Worm (Caenorhabditis elegans) whole organism, L3 larva: Measurements from ENCODE around the gene C17F4.2.

ENCODE experiments used
- R02D3.7 ChIP-seq: fragments of 150-350 bp; optimal IDR thresholded peaks from 2 replicates; lab custom pipeline; 2014; ENCODE audit warnings: missing biosample characterization, missing genetic modification characterization
- ZK546.5 ChIP-seq: sonication (generic microtip); optimal IDR thresholded peaks from 2 replicates; lab custom pipeline; 2017; ENCODE audit warnings: missing biosample characterization, missing genetic modification characterization
- aly-2 ChIP-seq: fragments of 150-350 bp; optimal IDR thresholded peaks from 2 replicates; lab custom pipeline; 2014; ENCODE audit warnings: missing biosample characterization, missing genetic modification characterization
- ama-1 ChIP-seq: fragments of 150-350 bp; optimal IDR thresholded peaks from 2 replicates; lab custom pipeline; 2018
- ceh-16 ChIP-seq: sonication (generic microtip); optimal IDR thresholded peaks from 2 replicates; lab custom pipeline; 2017; ENCODE audit warnings: missing biosample characterization, missing genetic modification characterization
- ceh-28 ChIP-seq: fragments of 150-350 bp; optimal IDR thresholded peaks from 2 replicates; lab custom pipeline; 2014; ENCODE audit warnings: missing biosample characterization, missing genetic modification reagents, missing genetic modification characterization
- ceh-82 ChIP-seq: fragments of 150-350 bp; optimal IDR thresholded peaks from 2 replicates; lab custom pipeline; 2014; ENCODE audit warnings: missing biosample characterization, missing genetic modification characterization
- ceh-9 ChIP-seq: sonication (generic microtip); optimal IDR thresholded peaks from 2 replicates; lab custom pipeline; 2018; ENCODE audit warnings: missing biosample characterization, missing genetic modification characterization
- daf-12 ChIP-seq: fragments of 150-350 bp; optimal IDR thresholded peaks from 2 replicates; lab custom pipeline; 2014; ENCODE audit warnings: missing biosample characterization, missing genetic modification reagents, missing genetic modification characterization
- egl-5 ChIP-seq: fragments of 150-350 bp; optimal IDR thresholded peaks from 2 replicates; lab custom pipeline; 2017; ENCODE audit warnings: missing biosample characterization, missing genetic modification reagents, missing genetic modification characterization, inconsistent platforms
- elt-2 ChIP-seq: sonication (generic microtip); optimal IDR thresholded peaks from 2 replicates; lab custom pipeline; 2016; ENCODE audit warnings: missing genetic modification reagents, mild to moderate bottlenecking, missing genetic modification characterization, missing compliant biosample characterization
- elt-3 ChIP-seq, 3 experiments: fragments of 150-350 bp in 1 of 3; sonication (generic microtip) in 2 of 3; optimal IDR thresholded peaks; 2 replicates in 2 of 3; 4 replicates in 1 of 3; lab custom pipeline; 2014 to 2017; ENCODE audit warnings: missing biosample characterization in 3 of 3, missing genetic modification characterization in 3 of 3
- eor-1 ChIP-seq, 2 experiments: fragments of 150-350 bp; optimal IDR thresholded peaks; 2 replicates each; lab custom pipeline; 2014 to 2018; ENCODE audit warnings: missing biosample characterization in 2 of 2, missing genetic modification characterization in 2 of 2
- fkh-10 ChIP-seq: sonication (generic microtip); optimal IDR thresholded peaks from 2 replicates; lab custom pipeline; 2017; ENCODE audit warnings: missing biosample characterization, missing genetic modification reagents, missing genetic modification characterization
- fkh-2 ChIP-seq: fragments of 150-350 bp; optimal IDR thresholded peaks from 2 replicates; lab custom pipeline; 2014; ENCODE audit warnings: missing biosample characterization, missing genetic modification reagents, missing genetic modification characterization
- fos-1 ChIP-seq: fragments of 150-350 bp; optimal IDR thresholded peaks from 2 replicates; lab custom pipeline; 2014; ENCODE audit warnings: missing biosample characterization, missing genetic modification characterization
- jun-1 ChIP-seq: fragments of 150-350 bp; optimal IDR thresholded peaks from 2 replicates; lab custom pipeline; 2014; ENCODE audit warnings: missing biosample characterization, missing genetic modification reagents, missing genetic modification characterization
- lsy-12 ChIP-seq: sonication (generic microtip); optimal IDR thresholded peaks from 2 replicates; lab custom pipeline; 2016; ENCODE audit warnings: mild to moderate bottlenecking, missing genetic modification characterization, missing compliant biosample characterization
- mdl-1 ChIP-seq: fragments of 150-350 bp; optimal IDR thresholded peaks from 2 replicates; lab custom pipeline; 2014; ENCODE audit warnings: missing biosample characterization, missing genetic modification characterization
- nfya-1 ChIP-seq: sonication (generic microtip); optimal IDR thresholded peaks from 2 replicates; lab custom pipeline; 2017; ENCODE audit warnings: missing genetic modification characterization, mild to moderate bottlenecking, missing compliant biosample characterization, antibody characterized with exemption, moderate library complexity; ENCODE audit not compliant: insufficient read depth
- nhr-12 ChIP-seq: fragments of 150-350 bp; optimal IDR thresholded peaks from 2 replicates; lab custom pipeline; 2014; ENCODE audit warnings: missing biosample characterization, missing genetic modification characterization
- nhr-23 ChIP-seq: fragments of 150-350 bp; optimal IDR thresholded peaks from 2 replicates; lab custom pipeline; 2014; ENCODE audit warnings: missing biosample characterization, missing genetic modification reagents, missing genetic modification characterization
- nhr-25 ChIP-seq: sonication (generic microtip); optimal IDR thresholded peaks from 2 replicates; lab custom pipeline; 2017; ENCODE audit warnings: missing biosample characterization, missing genetic modification characterization
- nhr-28 ChIP-seq: fragments of 150-350 bp; optimal IDR thresholded peaks from 2 replicates; lab custom pipeline; 2014; ENCODE audit warnings: missing biosample characterization, missing genetic modification characterization
- nhr-43 ChIP-seq: sonication (generic microtip); optimal IDR thresholded peaks from 2 replicates; lab custom pipeline; 2016; ENCODE audit warnings: mild to moderate bottlenecking, missing genetic modification characterization, missing compliant biosample characterization; ENCODE audit not compliant: poor library complexity, severe bottlenecking
- nhr-67 ChIP-seq: fragments of 150-350 bp; optimal IDR thresholded peaks from 2 replicates; lab custom pipeline; 2014; ENCODE audit warnings: missing biosample characterization, missing genetic modification characterization
- nhr-76 ChIP-seq: fragments of 150-350 bp; sonication (generic microtip); optimal IDR thresholded peaks from 5 replicates; lab custom pipeline; 2014; ENCODE audit warnings: missing biosample characterization, missing genetic modification characterization
- nhr-77 ChIP-seq: fragments of 150-350 bp; optimal IDR thresholded peaks from 2 replicates; lab custom pipeline; 2014; ENCODE audit warnings: missing biosample characterization, missing genetic modification characterization
- pqm-1 ChIP-seq: fragments of 150-350 bp; optimal IDR thresholded peaks from 2 replicates; lab custom pipeline; 2017; ENCODE audit warnings: missing biosample characterization, missing genetic modification characterization, inconsistent platforms
- sea-2 ChIP-seq: fragments of 150-350 bp; sonication (generic microtip); optimal IDR thresholded peaks from 4 replicates; lab custom pipeline; 2014; ENCODE audit warnings: missing biosample characterization, missing genetic modification reagents, missing genetic modification characterization
- unc-39 ChIP-seq: sonication (generic microtip); optimal IDR thresholded peaks from 4 replicates; lab custom pipeline; 2017; ENCODE audit warnings: missing biosample characterization, missing genetic modification characterization
- zag-1 ChIP-seq: fragments of 150-350 bp; optimal IDR thresholded peaks from 2 replicates; lab custom pipeline; 2014; ENCODE audit warnings: missing biosample characterization, missing genetic modification characterization
- ztf-11 ChIP-seq: fragments of 150-350 bp; optimal IDR thresholded peaks from 2 replicates; lab custom pipeline; 2014; ENCODE audit warnings: missing biosample characterization, missing genetic modification characterization

The C17F4.2 gene

DNA sequence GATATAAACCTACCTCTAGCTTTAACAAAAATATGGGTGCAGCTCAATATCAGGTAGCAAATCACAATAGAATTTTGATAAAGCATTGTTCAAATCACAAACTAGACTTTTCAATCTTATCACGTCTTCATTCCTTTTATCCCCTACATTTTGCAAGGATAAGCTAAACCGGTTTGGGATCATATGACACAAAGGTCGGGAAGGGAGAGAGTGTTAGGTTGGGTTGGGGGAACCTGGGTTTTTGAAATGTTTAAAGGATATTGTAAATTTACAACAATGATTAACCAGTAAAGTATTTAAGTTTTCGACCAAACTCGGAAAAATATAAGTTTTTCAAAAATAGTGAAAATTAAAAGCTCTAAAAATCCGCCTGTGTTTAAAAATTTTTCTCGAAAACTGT lies 4.4 kb upstream of the C17F4.2 start, which contains the start of gene C17F4.12:
TSS of gene C17F4.12 (minus strand) at position 101 of the 400 bp plus-strand sequence.
- TF ChIP-seq nhr-25 (tag; lab: Kevin White, UChicago) (no peak), ceh-82 (tag; lab: Kevin White, UChicago) (no peak), ceh-16 (tag; lab: Kevin White, UChicago) (no peak), eor-1 (tag; optimal IDR thresholded peaks at IDR 0.05; lab: Kevin White, UChicago) (no peak), ztf-11 (tag; lab: Kevin White, UChicago) (no peak), ZK546.5 (no peak), jun-1 (tag; lab: Kevin White, UChicago) (no peak), elt-3 (tag; optimal IDR thresholded peaks at IDR 0.05; lab: Kevin White, UChicago) (no peak), lsy-12 (tag; lab: Kevin White, UChicago) (no peak), nhr-28 (tag; lab: Kevin White, UChicago) (no peak), nhr-77 (tag; lab: Kevin White, UChicago) (no peak), nhr-76 (tag; lab: Kevin White, UChicago) (no peak), mdl-1 (tag; lab: Kevin White, UChicago) (no peak)

DNA sequence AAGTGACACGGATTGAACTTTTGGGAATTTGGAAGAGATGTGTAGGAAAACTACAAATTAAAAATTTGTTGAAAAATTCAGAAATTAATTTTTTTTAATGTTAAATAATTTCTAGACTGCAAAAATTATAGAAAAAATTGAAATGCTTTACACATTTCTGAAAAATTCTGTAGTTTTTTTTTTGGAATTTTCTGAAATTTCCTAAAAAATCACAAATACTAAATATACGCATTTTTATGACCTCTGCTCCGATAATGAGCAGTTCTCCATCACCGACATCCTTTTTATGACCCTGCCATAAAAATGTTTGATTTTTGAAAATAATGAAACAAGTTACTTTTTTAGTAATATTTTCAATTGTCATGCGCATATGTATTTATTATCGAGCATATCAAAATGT lies 3.7 kb upstream of the C17F4.2 start:
- TF ChIP-seq nhr-12 (tag; lab: Kevin White, UChicago) (no peak), elt-2 (tag; lab: Kevin White, UChicago) (peak; percentile 50), fos-1 (tag; lab: Kevin White, UChicago) (peak; percentile 9), nhr-77 (tag; lab: Kevin White, UChicago) (peak; percentile 54)

DNA sequence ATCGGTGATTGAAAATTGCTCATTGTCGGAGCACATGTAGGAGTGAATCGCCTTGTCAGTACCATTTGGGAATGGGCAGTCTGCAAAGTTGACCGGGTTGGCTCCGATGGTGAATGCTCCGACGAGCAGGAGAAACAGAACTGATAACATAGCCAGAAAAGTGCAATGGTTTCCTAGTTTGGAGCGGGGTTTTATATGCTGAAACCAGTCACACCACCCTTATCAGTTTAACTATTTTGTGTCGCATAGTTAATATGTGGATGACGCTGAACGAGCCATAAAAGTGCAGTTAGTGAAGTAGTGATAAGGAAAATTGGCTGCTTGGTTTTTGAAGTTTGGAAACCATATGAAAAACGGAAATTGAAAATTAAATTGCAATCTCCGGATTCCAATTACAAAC lies 2.6 kb upstream of the C17F4.2 start, which contains the start of gene C17F4.7:
TSS of gene C17F4.7 (minus strand) at position 180 of the 400 bp plus-strand sequence.
- TF ChIP-seq jun-1 (tag; lab: Kevin White, UChicago) (peak; percentile 71), nhr-43 (tag; lab: Kevin White, UChicago) (no peak), pqm-1 (tag; lab: Kevin White, UChicago) (peak; percentile 96), elt-2 (tag; lab: Kevin White, UChicago) (peak; percentile 99)

DNA sequence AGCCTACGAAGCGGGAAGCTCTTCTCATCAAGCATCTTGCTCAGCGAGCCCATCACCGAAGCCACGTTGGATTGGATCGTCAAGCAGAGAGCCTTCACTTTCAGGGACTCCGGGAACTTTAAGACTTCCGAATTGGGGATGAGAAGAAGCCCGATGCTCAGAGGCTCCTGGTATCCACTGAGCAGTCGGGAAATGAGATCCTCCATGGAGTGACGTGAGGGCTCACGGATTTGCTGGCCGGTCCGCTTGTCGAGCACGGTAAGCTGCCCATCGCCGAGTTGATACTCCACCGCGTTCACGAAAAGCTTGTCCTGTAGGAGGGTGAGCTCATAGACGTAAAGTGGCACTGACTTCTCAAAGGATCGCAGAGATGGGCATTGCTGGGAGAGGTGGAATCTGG lies 912 bp upstream of the C17F4.2 start:
- TF ChIP-seq nhr-67 (tag; lab: Kevin White, UChicago) (no peak), nfya-1 (tag; lab: Kevin White, UChicago) (no peak), ama-1 (lab: Kevin White, UChicago) (no peak), lsy-12 (tag; lab: Kevin White, UChicago) (no peak), nhr-25 (tag; lab: Kevin White, UChicago) (no peak)

DNA sequence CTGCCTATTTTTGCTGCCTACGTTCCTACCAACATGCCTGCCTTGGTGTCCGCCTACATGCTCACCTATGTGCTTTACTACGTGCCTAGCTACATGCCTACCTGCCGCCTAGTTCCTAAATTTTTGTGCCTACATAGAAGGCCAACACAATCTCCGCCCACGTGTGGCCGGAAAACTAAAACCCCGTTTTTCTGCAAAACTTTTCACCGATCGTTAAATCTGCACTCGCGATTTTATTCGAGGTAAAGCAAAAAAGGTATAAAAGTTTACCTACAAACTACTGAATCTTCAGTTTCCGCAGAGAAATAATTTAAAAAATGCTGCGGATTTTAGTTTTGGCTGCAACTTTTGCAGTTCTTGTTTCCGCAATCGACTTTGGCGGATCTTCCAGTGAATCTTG lies 938 bp downstream of the C17F4.2 start, which contains the start of gene clec-124:
TSS of gene clec-124 (plus strand) at position 301 of the 400 bp plus-strand sequence.
- TF ChIP-seq unc-39 (tag; lab: Kevin White, UChicago) (no peak), sea-2 (GFP tag; lab: Kevin White, UChicago) (no peak), zag-1 (no peak), ceh-9 (tag; lab: Kevin White, UChicago) (no peak), R02D3.7 (tag; lab: Kevin White, UChicago) (no peak), fkh-10 (GFP tag; lab: Kevin White, UChicago) (no peak), daf-12 (tag; lab: Kevin White, UChicago) (no peak), aly-2 (tag; lab: Kevin White, UChicago) (no peak), fos-1 (tag; lab: Kevin White, UChicago) (no peak), nhr-23 (tag; lab: Kevin White, UChicago) (no peak), ztf-11 (tag; lab: Kevin White, UChicago) (no peak), fkh-2 (tag; lab: Kevin White, UChicago) (no peak), egl-5 (tag; lab: Kevin White, UChicago) (no peak), ceh-28 (tag; lab: Kevin White, UChicago) (no peak), nhr-67 (tag; lab: Kevin White, UChicago) (no peak), nhr-28 (tag; lab: Kevin White, UChicago) (no peak)
